Worm (Caenorhabditis elegans): ENCODE measurements around the gene Y40B10A.5.

Y40B10A.5 gene

ce11 chrV:2029877-2030276, 16.0 kb downstream of the Y40B10A.5 start, which contains the start of gene F59A7.12:
F59A7.12 (plus strand) TSS chrV:2030177.
- TF ChIP-seq sma-9 (GFP tag; optimal IDR thresholded peaks at IDR 0.05), result no peak
- TF ChIP-seq sma-9 (tag; optimal IDR thresholded peaks at IDR 0.05), result no peak
- no peak for TF ChIP-seq egl-27 (tag; optimal IDR thresholded peaks at IDR 0.05)
- TF ChIP-seq nhr-12 (tag; optimal IDR thresholded peaks at IDR 0.05), result no peak
- TF ChIP-seq ZK546.5 (tag; optimal IDR thresholded peaks at IDR 0.05), result no peak
- TF ChIP-seq gmeb-1 (tag; optimal IDR thresholded peaks at IDR 0.05), result no peak

ce11 chrV:2027787-2028186, 18.1 kb downstream of the Y40B10A.5 start, which contains the start of gene srab-13:
srab-13 (minus strand) TSS chrV:2027887.
- no peak for TF ChIP-seq dmd-4 (tag; optimal IDR thresholded peaks at IDR 0.05)
- no peak for TF ChIP-seq mdl-1 (tag; optimal IDR thresholded peaks at IDR 0.05)
- TF ChIP-seq unc-39 (tag; optimal IDR thresholded peaks at IDR 0.05), result no peak
- TF ChIP-seq nhr-237 (tag; optimal IDR thresholded peaks at IDR 0.05), result no peak
- TF ChIP-seq aly-2 (tag; optimal IDR thresholded peaks at IDR 0.05), result no peak
- no peak for TF ChIP-seq alr-1 (tag; optimal IDR thresholded peaks at IDR 0.05)
- TF ChIP-seq fos-1 (tag; optimal IDR thresholded peaks at IDR 0.05), result no peak
- TF ChIP-seq ceh-82 (tag; optimal IDR thresholded peaks at IDR 0.05), result no peak
- no peak for TF ChIP-seq nhr-25 (tag; optimal IDR thresholded peaks at IDR 0.05)

ce11 chrV:2022374-2022773, 23.5 kb downstream of the Y40B10A.5 start, which contains the start of gene F59A7.5:
F59A7.5 (plus strand) TSS chrV:2022674.
- no peak for TF ChIP-seq ama-1 (optimal IDR thresholded peaks at IDR 0.05)

- TF ChIP-seq nhr-237 (tag; optimal IDR thresholded peaks at IDR 0.05) (no peak), C34F6.9 (tag; optimal IDR thresholded peaks at IDR 0.05) (no peak), elt-3 (tag; optimal IDR thresholded peaks at IDR 0.05) (no peak)
These were observed 24.6 kb downstream of the Y40B10A.5 start for ce11 chrV:2021283-2021682.

- TF ChIP-seq ztf-4 (tag; optimal IDR thresholded peaks at IDR 0.05), result no peak
- no peak for TF ChIP-seq fos-1 (tag; optimal IDR thresholded peaks at IDR 0.05)
- no peak for TF ChIP-seq nhr-21 (tag; optimal IDR thresholded peaks at IDR 0.05)
- no peak for TF ChIP-seq nhr-6 (tag; optimal IDR thresholded peaks at IDR 0.05)
- TF ChIP-seq unc-39 (tag; optimal IDR thresholded peaks at IDR 0.05), result no peak
- no peak for TF ChIP-seq F13H6.1 (tag; optimal IDR thresholded peaks at IDR 0.05)
- TF ChIP-seq lin-39 (tag; optimal IDR thresholded peaks at IDR 0.05), result no peak
- TF ChIP-seq ceh-16 (tag; optimal IDR thresholded peaks at IDR 0.05), result no peak
- TF ChIP-seq ztf-1 (GFP tag; conservative IDR thresholded peaks at IDR 0.05), result no peak
- TF ChIP-seq mab-5 (tag; optimal IDR thresholded peaks at IDR 0.05), result no peak
- no peak for TF ChIP-seq elt-3 (tag; optimal IDR thresholded peaks at IDR 0.05)
- TF ChIP-seq R02D3.7 (tag; optimal IDR thresholded peaks at IDR 0.05), result no peak
These were observed 27.2 kb downstream of the Y40B10A.5 start, which contains the start of gene F59A7.14 for ce11 chrV:2018689-2019088. F59A7.14 (plus strand) TSS chrV:2018989.

ce11 chrV:2016428-2016827, 29.4 kb downstream of the Y40B10A.5 start, which contains the start of gene F59A7.2:
F59A7.2 (minus strand) TSS chrV:2016528.
- no peak for TF ChIP-seq lin-13 (GFP tag; optimal IDR thresholded peaks at IDR 0.05)
- TF ChIP-seq lsy-2 (tag; optimal IDR thresholded peaks at IDR 0.05), result no peak
- no peak for TF ChIP-seq mdl-1 (tag; optimal IDR thresholded peaks at IDR 0.05)
- no peak for TF ChIP-seq mab-5 (tag; optimal IDR thresholded peaks at IDR 0.05)
- no peak for TF ChIP-seq R02D3.7 (tag; optimal IDR thresholded peaks at IDR 0.05)
- no peak for TF ChIP-seq sma-3 (GFP tag; optimal IDR thresholded peaks at IDR 0.05)
- no peak for TF ChIP-seq zag-1 (tag; optimal IDR thresholded peaks at IDR 0.05)
- TF ChIP-seq unc-39 (tag; optimal IDR thresholded peaks at IDR 0.05), result no peak
- no peak for TF ChIP-seq blmp-1 (tag; optimal IDR thresholded peaks at IDR 0.05; ENCODE audit: insufficient read depth)
- no peak for TF ChIP-seq egl-27 (tag; optimal IDR thresholded peaks at IDR 0.05)
- no peak for TF ChIP-seq nhr-23 (tag; optimal IDR thresholded peaks at IDR 0.05)

- no peak for TF ChIP-seq nhr-237 (tag; optimal IDR thresholded peaks at IDR 0.05)
- no peak for TF ChIP-seq C34F6.9 (tag; optimal IDR thresholded peaks at IDR 0.05)
- TF ChIP-seq elt-3 (tag; optimal IDR thresholded peaks at IDR 0.05), result no peak
- no peak for TF ChIP-seq ceh-82 (tag; optimal IDR thresholded peaks at IDR 0.05)
- TF ChIP-seq lin-13 (GFP tag; optimal IDR thresholded peaks at IDR 0.05), result no peak
- TF ChIP-seq alr-1 (tag; optimal IDR thresholded peaks at IDR 0.05), result no peak
- TF ChIP-seq crh-2 (tag; optimal IDR thresholded peaks at IDR 0.05), result no peak
- TF ChIP-seq elt-1 (tag; optimal IDR thresholded peaks at IDR 0.05), result no peak
- TF ChIP-seq peb-1 (tag; optimal IDR thresholded peaks at IDR 0.05), result no peak
- TF ChIP-seq fos-1 (tag; optimal IDR thresholded peaks at IDR 0.05), result no peak
These were observed 32.0 kb downstream of the Y40B10A.5 start, which contains the start of gene F59A7.11 for ce11 chrV:2013824-2014223. F59A7.11 (minus strand) TSS chrV:2013924.

All from whole organism, L2 larva.